Worm (Caenorhabditis elegans) whole organism, L1 larva: ENCODE results near the gene F11C1.9.

Source experiments
- aha-1 ChIP-seq: fragments of 150-350 bp; optimal IDR thresholded peaks from 2 replicates; lab custom pipeline; 2014; ENCODE audit warnings: missing biosample characterization, missing genetic modification characterization
- alr-1 ChIP-seq: fragments of 200-800 bp; sonication (Bioruptor generic); optimal IDR thresholded peaks from 2 replicates; lab custom pipeline; 2018; ENCODE audit warnings: borderline replicate concordance, mild to moderate bottlenecking, missing genetic modification characterization, missing compliant biosample characterization
- egl-27 ChIP-seq, 2 experiments: fragments of 150-350 bp in 1 of 2; sonication (generic microtip); optimal IDR thresholded peaks; 3 replicates each; lab custom pipeline; 2017 to 2018; ENCODE audit warnings: missing biosample characterization in 2 of 2, missing genetic modification characterization in 2 of 2, missing genetic modification reagents in 2 of 2
- lsy-2 ChIP-seq, 2 experiments: fragments of 150-350 bp; optimal IDR thresholded peaks; 2 replicates each; lab custom pipeline; 2014; ENCODE audit warnings: missing biosample characterization in 2 of 2, missing genetic modification characterization in 2 of 2
- nhr-12 ChIP-seq: sonication (generic microtip); optimal IDR thresholded peaks from 2 replicates; lab custom pipeline; 2017; ENCODE audit warnings: missing biosample characterization, missing genetic modification characterization

ce11 chrX:12942296-12942695, 35.1 kb downstream of the F11C1.9 start:
- no peak for TF ChIP-seq lsy-2 (tag; optimal IDR thresholded peaks at IDR 0.05; lab: Kevin White, UChicago)
- no peak for TF ChIP-seq alr-1 (tag; lab: Kevin White, UChicago)
- TF ChIP-seq aha-1 (tag; lab: Kevin White, UChicago): no peak
- no peak for TF ChIP-seq nhr-12 (tag; lab: Kevin White, UChicago)
- no peak for TF ChIP-seq egl-27 (tag; optimal IDR thresholded peaks at IDR 0.05; lab: Kevin White, UChicago)
